Worm (Caenorhabditis elegans): ENCODE results near the gene E02H9.1.

- TF ChIP-seq mep-1 (tag; optimal IDR thresholded peaks at IDR 0.05) (no peak), lsy-2 (tag; optimal IDR thresholded peaks at IDR 0.05) (no peak), ztf-11 (tag; optimal IDR thresholded peaks at IDR 0.05) (no peak), ceh-39 (tag; optimal IDR thresholded peaks at IDR 0.05) (no peak), elt-3 (tag; optimal IDR thresholded peaks at IDR 0.05) (no peak), hlh-1 (tag; optimal IDR thresholded peaks at IDR 0.05) (no peak), ceh-43 (GFP tag; optimal IDR thresholded peaks at IDR 0.05) (no peak), unc-62 (GFP tag; optimal IDR thresholded peaks at IDR 0.05) (no peak), elt-1 (tag; optimal IDR thresholded peaks at IDR 0.05; ENCODE audit: borderline replicate concordance, insufficient read depth) (no peak), nhr-237 (tag; optimal IDR thresholded peaks at IDR 0.05) (no peak)
Observed at ce11 chrIII:2478605-2479004, 10.3 kb downstream of the E02H9.1 start.

Measured in whole organism, mixed stage, embryonic.